Worm (Caenorhabditis elegans) whole organism, L2 larva: Measurements from ENCODE around the gene cyn-1.
"Not testable (repeated sequence)": the region's sequence is repeated elsewhere in the genome, so short reads cannot be mapped to it uniquely, and the experiment has no call there.

Experiments
- ama-1 ChIP-seq: fragments of 150-350 bp; optimal IDR thresholded peaks from 2 replicates; lab custom pipeline; 2018; ENCODE audit warnings: inconsistent platforms
- ceh-16 ChIP-seq: fragments of 150-350 bp; optimal IDR thresholded peaks from 2 replicates; lab custom pipeline; 2014; ENCODE audit warnings: missing biosample characterization, missing genetic modification characterization
- ceh-82 ChIP-seq: fragments of 150-350 bp; optimal IDR thresholded peaks from 2 replicates; lab custom pipeline; 2014; ENCODE audit warnings: missing biosample characterization, missing genetic modification characterization
- crh-2 ChIP-seq: sonication (generic microtip); optimal IDR thresholded peaks from 2 replicates; lab custom pipeline; 2017; ENCODE audit warnings: missing biosample characterization, missing genetic modification characterization
- egl-27 ChIP-seq: sonication (generic microtip); optimal IDR thresholded peaks from 3 replicates; lab custom pipeline; 2017; ENCODE audit warnings: missing biosample characterization, missing genetic modification reagents, missing genetic modification characterization
- elt-3 ChIP-seq: sonication (generic microtip); optimal IDR thresholded peaks from 2 replicates; lab custom pipeline; 2017; ENCODE audit warnings: missing biosample characterization, missing genetic modification characterization
- lsy-2 ChIP-seq, 2 experiments: fragments of 150-350 bp in 1 of 2; sonication (generic microtip) in 1 of 2; optimal IDR thresholded peaks; 2 replicates each; lab custom pipeline; 2014 to 2017; ENCODE audit warnings: missing biosample characterization in 2 of 2, missing genetic modification characterization in 2 of 2
- mdl-1 ChIP-seq, 2 experiments: fragments of 150-350 bp in 1 of 2; sonication (generic microtip) in 1 of 2; optimal IDR thresholded peaks; 2 replicates each; lab custom pipeline; 2017; ENCODE audit warnings: missing biosample characterization in 2 of 2, missing genetic modification characterization in 2 of 2
- nhr-10 ChIP-seq: sonication (generic microtip); optimal IDR thresholded peaks from 2 replicates; lab custom pipeline; 2017; ENCODE audit warnings: missing biosample characterization, missing genetic modification characterization
- snpc-4 ChIP-seq: fragments of 150-350 bp; optimal IDR thresholded peaks from 2 replicates; lab custom pipeline; 2014; ENCODE audit warnings: missing biosample characterization, missing genetic modification characterization
- ztf-4 ChIP-seq: fragments of 150-350 bp; optimal IDR thresholded peaks from 2 replicates; lab custom pipeline; 2014; ENCODE audit warnings: missing biosample characterization, missing genetic modification characterization

DNA sequence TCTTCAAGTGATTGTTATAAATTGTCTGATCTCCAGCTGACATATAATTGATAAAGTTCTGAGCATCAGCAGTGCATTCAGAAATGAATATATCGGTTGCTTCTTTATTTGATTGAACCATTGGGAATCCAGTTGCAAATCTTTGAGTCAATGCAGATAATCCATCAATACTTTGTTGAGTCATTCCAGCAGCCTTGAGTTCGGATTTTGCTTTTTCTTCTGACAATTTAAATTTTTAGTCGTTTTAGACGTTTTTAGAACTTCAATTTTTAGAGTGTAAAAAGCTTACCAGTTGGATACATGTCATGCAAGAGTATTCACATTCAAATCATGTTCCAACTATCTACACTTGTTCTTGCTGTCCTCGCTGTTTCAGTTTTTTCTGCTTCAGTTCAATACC lies 46.2 kb upstream of the cyn-1 start, which contains the start of gene F14D7.14:
- TF ChIP-seq ceh-82 (tag; lab: Kevin White, UChicago); nhr-10 (tag; lab: Kevin White, UChicago); ama-1; mdl-1 (tag; optimal IDR thresholded peaks at IDR 0.05; lab: Kevin White, UChicago); ceh-16; egl-27 (tag; lab: Kevin White, UChicago); snpc-4 (tag; lab: Kevin White, UChicago); elt-3; crh-2 (tag; lab: Kevin White, UChicago); lsy-2 (tag; optimal IDR thresholded peaks at IDR 0.05; lab: Kevin White, UChicago); ztf-4 (tag; lab: Kevin White, UChicago): not testable (repeated sequence)
